Worm (Caenorhabditis elegans): ENCODE data around the gene nhr-182.

DNA sequence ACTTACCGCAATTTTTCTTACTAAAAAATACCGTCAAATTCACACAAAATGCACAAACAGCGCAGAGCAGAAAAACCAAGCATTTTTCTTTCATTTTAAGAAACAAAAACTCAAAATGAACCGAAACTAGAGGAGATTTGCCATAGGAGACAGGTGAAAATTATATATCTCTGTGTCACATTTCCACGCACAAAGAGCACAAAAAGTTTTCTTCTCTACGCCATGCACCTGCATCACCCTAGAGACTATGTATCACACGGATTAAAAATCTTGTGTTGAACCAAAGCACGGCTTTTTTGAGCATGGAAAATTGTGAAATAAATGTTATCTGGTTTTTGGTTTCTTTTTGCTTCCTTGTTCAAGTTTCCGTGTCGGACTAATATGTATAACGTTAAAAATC, 44.0 kb upstream of the nhr-182 start, which contains the start of gene irld-15:
- TF ChIP-seq med-1 (GFP tag; optimal IDR thresholded peaks at IDR 0.05; ENCODE audit: insufficient read depth), result no peak
- no peak for TF ChIP-seq T22C8.4 (GFP tag; IDR thresholded peaks at IDR 0.05)
- TF ChIP-seq flt-1 (GFP tag; IDR thresholded peaks at IDR 0.05), result no peak
- TF ChIP-seq klf-2 (GFP tag; conservative IDR thresholded peaks at IDR 0.05), result no peak
- no peak for TF ChIP-seq tab-1 (GFP tag; IDR thresholded peaks at IDR 0.05)
- TF ChIP-seq cog-1 (tag; optimal IDR thresholded peaks at IDR 0.05), result no peak
